Worm (Caenorhabditis elegans): ENCODE results near the gene ttr-52.

The ttr-52 gene

DNA sequence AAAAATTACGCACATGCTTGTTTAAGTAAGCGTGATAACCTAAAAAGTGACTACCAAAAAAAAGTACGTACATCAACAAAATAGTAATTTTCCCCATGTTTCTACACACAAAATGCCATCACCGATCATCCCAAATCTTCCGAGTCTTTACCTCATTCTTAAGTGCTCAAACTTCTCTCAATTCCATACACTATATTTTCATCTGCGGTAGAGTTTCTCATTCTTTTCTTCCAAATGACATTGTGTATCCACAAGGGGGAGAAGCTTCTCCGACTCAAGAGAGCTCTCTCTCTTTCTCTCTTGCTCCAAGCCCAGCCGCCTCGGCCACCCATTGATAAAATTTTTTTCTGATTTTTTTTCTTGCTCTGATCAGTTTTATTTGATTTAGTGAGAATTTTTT, 5.0 kb downstream of the ttr-52 start, which contains the start of gene myo-6:
myo-6 (plus strand) TSS at position 301 of the 400 bp plus-strand sequence.
- TF ChIP-seq flt-1 (GFP tag; IDR thresholded peaks at IDR 0.05) (no peak), ztf-23 (GFP tag; IDR thresholded peaks at IDR 0.05) (no peak), cog-1 (tag; optimal IDR thresholded peaks at IDR 0.05) (no peak), ref-1 (GFP tag; conservative IDR thresholded peaks at IDR 0.05) (no peak), klf-2 (GFP tag; conservative IDR thresholded peaks at IDR 0.05) (no peak), med-1 (GFP tag; optimal IDR thresholded peaks at IDR 0.05; ENCODE audit: insufficient read depth) (no peak), T22C8.4 (GFP tag; IDR thresholded peaks at IDR 0.05) (no peak), ztf-29 (GFP tag; IDR thresholded peaks at IDR 0.05) (no peak), tab-1 (GFP tag; IDR thresholded peaks at IDR 0.05) (no peak)

DNA sequence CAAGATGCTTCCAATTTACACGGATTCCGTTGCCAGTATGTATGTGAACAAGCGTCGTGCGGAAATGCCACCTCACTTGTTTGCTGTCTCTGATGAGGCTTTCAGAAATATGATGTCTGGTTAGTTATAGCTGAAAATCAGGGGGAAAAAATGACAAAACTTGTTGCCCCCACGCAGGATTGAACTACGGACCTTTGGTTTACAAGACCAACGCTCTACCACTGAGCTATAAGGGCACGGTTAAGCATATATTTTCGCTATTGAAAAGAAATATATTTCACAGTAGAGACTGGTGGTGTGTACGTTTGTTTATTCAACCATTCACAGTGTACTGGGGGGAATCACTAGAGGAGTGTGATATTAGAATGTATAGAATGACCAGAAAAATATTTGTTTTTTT, 6.7 kb downstream of the ttr-52 start:
- TF ChIP-seq T22C8.4 (GFP tag; IDR thresholded peaks at IDR 0.05) (no peak), ztf-23 (GFP tag; IDR thresholded peaks at IDR 0.05) (no peak), tab-1 (GFP tag; IDR thresholded peaks at IDR 0.05) (no peak), klf-2 (GFP tag; conservative IDR thresholded peaks at IDR 0.05) (no peak), flt-1 (GFP tag; IDR thresholded peaks at IDR 0.05) (no peak), med-1 (GFP tag; optimal IDR thresholded peaks at IDR 0.05; ENCODE audit: insufficient read depth) (no peak), ztf-29 (GFP tag; IDR thresholded peaks at IDR 0.05) (no peak), cog-1 (tag; optimal IDR thresholded peaks at IDR 0.05) (no peak), ref-1 (GFP tag; conservative IDR thresholded peaks at IDR 0.05) (no peak)

DNA sequence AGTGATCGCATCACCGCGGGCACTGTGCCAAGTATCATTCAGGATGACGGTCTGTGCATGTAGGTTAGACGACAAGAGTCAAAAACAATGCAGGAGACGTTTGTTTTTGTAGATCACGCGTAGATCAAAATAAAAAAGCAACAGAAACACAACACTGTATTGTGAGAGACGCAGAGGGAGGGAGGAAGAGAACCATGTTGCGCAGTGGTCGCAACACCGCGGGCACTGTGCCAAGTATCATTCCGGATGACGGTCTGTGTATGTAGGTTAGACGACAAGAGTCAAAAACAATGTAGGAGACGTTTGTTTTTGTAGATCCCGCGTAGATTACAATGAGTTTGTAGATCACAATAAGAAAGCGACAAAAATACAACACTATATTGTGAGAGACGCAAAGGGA, 14.5 kb downstream of the ttr-52 start:
- TF ChIP-seq tab-1 (GFP tag; IDR thresholded peaks at IDR 0.05) = no peak
- TF ChIP-seq med-1 (GFP tag; optimal IDR thresholded peaks at IDR 0.05; ENCODE audit: insufficient read depth) = no peak
- TF ChIP-seq ztf-23 (GFP tag; IDR thresholded peaks at IDR 0.05) = no peak
- no peak for TF ChIP-seq T22C8.4 (GFP tag; IDR thresholded peaks at IDR 0.05)
- no peak for TF ChIP-seq cog-1 (tag; optimal IDR thresholded peaks at IDR 0.05)
- TF ChIP-seq flt-1 (GFP tag; IDR thresholded peaks at IDR 0.05) = no peak
- no peak for TF ChIP-seq ref-1 (GFP tag; conservative IDR thresholded peaks at IDR 0.05)

DNA sequence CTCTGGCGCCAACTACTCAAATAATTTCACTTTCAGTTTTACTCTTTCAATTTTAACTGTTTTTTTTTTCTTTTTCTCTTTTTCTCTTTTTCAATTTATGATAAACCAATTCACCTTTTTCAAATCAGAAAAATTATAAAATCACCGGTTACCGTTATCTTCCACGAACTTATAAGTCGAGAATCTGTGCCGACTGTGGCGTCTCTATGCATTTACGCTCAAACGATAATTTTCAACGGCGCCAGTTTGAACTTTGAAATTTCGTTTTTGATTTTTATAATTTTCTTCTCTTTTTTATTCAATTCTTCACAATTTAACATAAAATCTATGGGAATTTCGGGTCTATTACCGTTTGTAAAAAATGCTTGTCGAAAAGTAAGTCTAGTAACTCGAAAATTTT, 18.9 kb downstream of the ttr-52 start, which contains the start of gene exo-1:
exo-1 (plus strand) TSS at position 101 of the 400 bp plus-strand sequence.
- TF ChIP-seq tab-1 (GFP tag; IDR thresholded peaks at IDR 0.05) (no peak), ref-1 (GFP tag; conservative IDR thresholded peaks at IDR 0.05) (no peak), flt-1 (GFP tag; IDR thresholded peaks at IDR 0.05) (no peak), med-1 (GFP tag; optimal IDR thresholded peaks at IDR 0.05; ENCODE audit: insufficient read depth) (no peak), T22C8.4 (GFP tag; IDR thresholded peaks at IDR 0.05) (no peak), klf-2 (GFP tag; conservative IDR thresholded peaks at IDR 0.05) (no peak), cog-1 (tag; optimal IDR thresholded peaks at IDR 0.05) (no peak), ztf-23 (GFP tag; IDR thresholded peaks at IDR 0.05) (no peak), ztf-29 (GFP tag; IDR thresholded peaks at IDR 0.05) (no peak)

DNA sequence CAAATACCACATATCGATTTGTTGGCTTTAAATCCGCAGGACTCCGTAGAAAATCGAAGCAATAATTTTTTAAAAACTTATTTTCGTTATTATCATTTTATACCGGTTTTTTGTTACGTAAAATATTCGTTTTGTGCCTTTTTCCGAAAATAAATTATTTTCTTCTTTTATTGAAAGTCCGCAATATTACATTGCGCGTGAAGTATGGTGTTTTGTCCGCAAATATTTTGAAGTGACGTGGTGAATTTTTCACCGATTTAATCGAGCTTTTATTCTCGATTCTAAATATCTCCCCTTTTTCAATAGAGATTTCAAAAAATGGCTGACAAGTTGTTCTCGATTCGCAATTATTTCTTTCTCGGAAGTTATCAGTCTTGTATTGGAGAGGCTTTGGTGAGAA, 21.5 kb downstream of the ttr-52 start, which contains the start of gene cope-1:
cope-1 (plus strand) TSS at position 229 of the 400 bp plus-strand sequence.
- no peak for TF ChIP-seq klf-2 (GFP tag; conservative IDR thresholded peaks at IDR 0.05)
- no peak for TF ChIP-seq T22C8.4 (GFP tag; IDR thresholded peaks at IDR 0.05)
- no peak for TF ChIP-seq cog-1 (tag; optimal IDR thresholded peaks at IDR 0.05)
- TF ChIP-seq ztf-23 (GFP tag; IDR thresholded peaks at IDR 0.05) = no peak
- no peak for TF ChIP-seq med-1 (GFP tag; optimal IDR thresholded peaks at IDR 0.05; ENCODE audit: insufficient read depth)
- TF ChIP-seq ztf-29 (GFP tag; IDR thresholded peaks at IDR 0.05) = no peak
- TF ChIP-seq tab-1 (GFP tag; IDR thresholded peaks at IDR 0.05) = no peak
- TF ChIP-seq ref-1 (GFP tag; conservative IDR thresholded peaks at IDR 0.05) = no peak
- no peak for TF ChIP-seq flt-1 (GFP tag; IDR thresholded peaks at IDR 0.05)

DNA sequence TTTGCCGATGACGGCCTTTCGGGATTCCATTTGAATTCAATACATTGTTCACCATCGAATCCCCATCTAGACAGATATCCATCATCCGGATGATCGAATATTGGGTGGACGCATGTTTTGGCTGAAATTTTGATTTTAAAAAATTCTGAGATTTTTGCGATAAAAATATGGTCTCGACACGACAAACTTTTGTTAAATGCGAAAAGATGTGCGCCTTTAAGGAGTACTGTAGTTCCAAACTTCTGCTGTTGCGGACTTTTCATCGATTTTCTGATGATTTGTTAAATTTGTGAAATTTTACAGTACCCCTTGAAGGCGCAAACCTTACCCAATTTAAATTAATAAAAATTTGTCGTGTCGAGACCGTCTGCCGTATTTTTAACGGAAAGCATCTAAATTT, 23.3 kb downstream of the ttr-52 start:
- no peak for TF ChIP-seq T22C8.4 (GFP tag; IDR thresholded peaks at IDR 0.05)

DNA sequence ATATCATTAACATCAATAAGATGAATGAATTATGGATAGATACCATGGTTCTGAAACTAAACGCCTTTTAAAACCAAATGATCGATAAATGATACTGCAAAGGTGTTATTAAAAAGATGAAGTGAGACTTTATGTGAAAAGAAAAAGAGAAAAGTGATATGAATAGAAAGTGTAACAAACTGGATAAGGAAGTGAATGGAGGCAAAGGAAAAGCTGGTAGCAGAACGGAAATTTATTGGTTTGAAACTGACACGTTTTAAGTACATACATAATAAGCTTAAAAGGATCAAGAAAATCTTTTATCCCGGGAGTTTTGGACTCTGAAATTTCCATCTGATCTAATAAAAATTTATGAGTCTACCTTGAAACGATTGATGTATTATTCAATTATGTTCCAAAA, 25.1 kb downstream of the ttr-52 start, which contains the start of gene bli-5:
bli-5 (minus strand) TSS at position 101 of the 400 bp plus-strand sequence.
- TF ChIP-seq T22C8.4 (GFP tag; IDR thresholded peaks at IDR 0.05) = no peak
- TF ChIP-seq flt-1 (GFP tag; IDR thresholded peaks at IDR 0.05) = no peak
- no peak for TF ChIP-seq ztf-29 (GFP tag; IDR thresholded peaks at IDR 0.05)

DNA sequence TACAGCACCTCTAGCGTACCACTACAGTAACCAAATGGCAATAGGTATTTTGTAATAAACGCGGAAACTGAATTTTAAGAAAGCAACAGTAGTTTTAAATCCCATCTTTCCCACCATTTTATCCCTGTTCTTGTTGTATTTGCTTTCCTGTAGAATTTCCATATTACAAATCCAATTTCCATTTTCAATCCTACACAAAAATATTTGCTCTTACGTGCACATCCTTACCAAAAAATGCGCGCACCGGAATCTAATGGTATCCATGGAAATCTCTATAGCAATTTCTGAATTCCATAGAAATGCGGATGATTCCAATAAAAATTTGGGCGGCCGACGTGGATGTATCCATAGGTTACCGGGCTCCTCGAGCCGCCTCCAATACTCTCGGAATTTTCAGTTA, 25.6 kb downstream of the ttr-52 start, which contains the start of gene trf-1:
trf-1 (plus strand) TSS at position 301 of the 400 bp plus-strand sequence.
- TF ChIP-seq cog-1 (tag; optimal IDR thresholded peaks at IDR 0.05) = no peak
- TF ChIP-seq med-1 (GFP tag; optimal IDR thresholded peaks at IDR 0.05; ENCODE audit: insufficient read depth) = no peak
- no peak for TF ChIP-seq tab-1 (GFP tag; IDR thresholded peaks at IDR 0.05)
- TF ChIP-seq ztf-23 (GFP tag; IDR thresholded peaks at IDR 0.05) = no peak
- TF ChIP-seq T22C8.4 (GFP tag; IDR thresholded peaks at IDR 0.05) = no peak
- no peak for TF ChIP-seq ref-1 (GFP tag; conservative IDR thresholded peaks at IDR 0.05)
- no peak for TF ChIP-seq flt-1 (GFP tag; IDR thresholded peaks at IDR 0.05)
- TF ChIP-seq klf-2 (GFP tag; conservative IDR thresholded peaks at IDR 0.05) = no peak
- no peak for TF ChIP-seq ztf-29 (GFP tag; IDR thresholded peaks at IDR 0.05)

DNA sequence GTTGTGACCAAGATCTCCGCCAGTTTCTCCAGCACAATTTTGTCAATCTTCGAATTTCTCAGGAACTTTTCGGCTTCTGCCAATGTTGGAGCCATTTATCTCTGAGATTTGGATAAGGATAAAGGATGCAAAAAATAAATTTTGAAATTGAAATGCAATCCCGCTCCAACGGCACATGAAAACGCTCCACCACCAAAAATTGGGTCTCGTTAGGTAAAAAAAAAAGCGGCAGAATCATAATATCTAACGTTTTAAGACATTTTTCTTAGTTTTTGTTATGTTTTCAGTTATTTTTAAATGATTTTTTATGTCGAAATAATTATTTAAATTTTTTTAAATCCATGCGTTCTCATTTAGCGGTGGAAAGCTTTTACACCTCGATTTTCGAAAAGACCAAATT, 29.9 kb downstream of the ttr-52 start, which contains the start of gene F45G2.7:
F45G2.7 (minus strand) TSS at position 101 of the 400 bp plus-strand sequence.
- no peak for TF ChIP-seq ztf-23 (GFP tag; IDR thresholded peaks at IDR 0.05)
- no peak for TF ChIP-seq ztf-29 (GFP tag; IDR thresholded peaks at IDR 0.05)
- TF ChIP-seq T22C8.4 (GFP tag; IDR thresholded peaks at IDR 0.05) = no peak
- no peak for TF ChIP-seq klf-2 (GFP tag; conservative IDR thresholded peaks at IDR 0.05)
- TF ChIP-seq tab-1 (GFP tag; IDR thresholded peaks at IDR 0.05) = no peak
- no peak for TF ChIP-seq cog-1 (tag; optimal IDR thresholded peaks at IDR 0.05)
- TF ChIP-seq med-1 (GFP tag; optimal IDR thresholded peaks at IDR 0.05; ENCODE audit: insufficient read depth) = no peak
- no peak for TF ChIP-seq flt-1 (GFP tag; IDR thresholded peaks at IDR 0.05)
- TF ChIP-seq ref-1 (GFP tag; conservative IDR thresholded peaks at IDR 0.05) = no peak

DNA sequence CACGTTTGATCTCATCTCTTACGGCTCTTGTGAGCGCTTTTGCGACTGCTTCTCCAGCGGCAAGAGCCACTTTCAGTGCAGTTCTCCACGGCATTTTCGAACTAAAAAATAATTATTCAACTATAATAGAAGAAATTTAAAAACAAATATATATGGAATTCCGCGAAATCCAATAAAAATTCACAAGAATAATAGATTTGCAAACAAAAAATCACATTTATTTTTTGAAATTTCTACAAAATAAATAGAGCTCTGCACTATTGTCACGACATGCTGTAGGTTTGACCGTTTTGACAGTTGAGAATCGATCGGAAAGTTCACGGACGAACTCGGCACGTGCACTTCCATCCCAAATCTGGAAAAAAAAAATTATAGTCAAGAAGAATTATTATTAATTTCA, 31.1 kb downstream of the ttr-52 start, which contains the start of gene F45G2.8:
F45G2.8 (minus strand) TSS at position 101 of the 400 bp plus-strand sequence.
- TF ChIP-seq T22C8.4 (GFP tag; IDR thresholded peaks at IDR 0.05) (no peak), tab-1 (GFP tag; IDR thresholded peaks at IDR 0.05) (no peak), klf-2 (GFP tag; conservative IDR thresholded peaks at IDR 0.05) (no peak), flt-1 (GFP tag; IDR thresholded peaks at IDR 0.05) (no peak), ztf-23 (GFP tag; IDR thresholded peaks at IDR 0.05) (no peak), ref-1 (GFP tag; conservative IDR thresholded peaks at IDR 0.05) (no peak), cog-1 (tag; optimal IDR thresholded peaks at IDR 0.05) (no peak), ztf-29 (GFP tag; IDR thresholded peaks at IDR 0.05) (no peak), med-1 (GFP tag; optimal IDR thresholded peaks at IDR 0.05; ENCODE audit: insufficient read depth) (no peak)
